Worm (Caenorhabditis elegans) whole organism, late embryonic: ENCODE data around the gene fbxa-202.

Experiments used
- F13H6.1 ChIP-seq: sonication (generic microtip); optimal IDR thresholded peaks from 2 replicates; lab custom pipeline; 2016; ENCODE audit warnings: missing genetic modification characterization, missing compliant biosample characterization
- K02D7.2 ChIP-seq: sonication (generic microtip); optimal IDR thresholded peaks from 2 replicates; lab custom pipeline; 2017; ENCODE audit warnings: mild to moderate bottlenecking, missing genetic modification characterization, missing compliant biosample characterization
- ceh-18 ChIP-seq: sonication (generic microtip); optimal IDR thresholded peaks from 2 replicates; lab custom pipeline; 2016; ENCODE audit warnings: missing genetic modification characterization, missing compliant biosample characterization
- ceh-24 ChIP-seq: sonication (generic microtip); optimal IDR thresholded peaks from 2 replicates; lab custom pipeline; 2016; ENCODE audit warnings: mild to moderate bottlenecking, missing genetic modification characterization, missing compliant biosample characterization
- ceh-30 ChIP-seq: fragments of 150-350 bp; optimal IDR thresholded peaks from 2 replicates; lab custom pipeline; 2014; ENCODE audit warnings: missing biosample characterization, missing genetic modification characterization
- ceh-31 ChIP-seq: sonication (generic microtip); optimal IDR thresholded peaks from 2 replicates; lab custom pipeline; 2016; ENCODE audit warnings: missing genetic modification characterization, missing compliant biosample characterization
- ceh-34 ChIP-seq: sonication (generic microtip); optimal IDR thresholded peaks from 2 replicates; lab custom pipeline; 2016; ENCODE audit warnings: mild to moderate bottlenecking, missing genetic modification characterization, missing compliant biosample characterization
- ceh-45 ChIP-seq: fragments of 200-800 bp; sonication (Bioruptor generic); IDR thresholded peaks from 2 replicates; pipeline ENCODE4 v1.3.6; 2022; ENCODE audit warnings: missing genetic modification reagents, missing genetic modification characterization, missing compliant biosample characterization
- elt-2 ChIP-seq: sonication (generic microtip); optimal IDR thresholded peaks from 2 replicates; lab custom pipeline; 2016; ENCODE audit warnings: missing genetic modification reagents, missing genetic modification characterization, missing compliant biosample characterization
- ets-4 ChIP-seq: sonication (generic microtip); optimal IDR thresholded peaks from 2 replicates; lab custom pipeline; 2016; ENCODE audit warnings: missing genetic modification characterization, missing compliant biosample characterization
- eyg-1 ChIP-seq: sonication (generic microtip); optimal IDR thresholded peaks from 2 replicates; lab custom pipeline; 2016; ENCODE audit warnings: missing genotype, missing genetic modification characterization, missing compliant biosample characterization
- fax-1 ChIP-seq: sonication (generic microtip); optimal IDR thresholded peaks from 2 replicates; lab custom pipeline; 2016; ENCODE audit warnings: missing genotype, missing genetic modification characterization, missing compliant biosample characterization
- fkh-6 ChIP-seq: sonication (generic microtip); optimal IDR thresholded peaks from 2 replicates; lab custom pipeline; 2016; ENCODE audit warnings: missing genetic modification characterization, missing compliant biosample characterization
- gmeb-2 ChIP-seq: sonication (generic microtip); optimal IDR thresholded peaks from 2 replicates; lab custom pipeline; 2016; ENCODE audit warnings: missing genetic modification characterization, inconsistent platforms, missing compliant biosample characterization
- hlh-30 ChIP-seq: sonication (generic microtip); optimal IDR thresholded peaks from 2 replicates; lab custom pipeline; 2017; ENCODE audit warnings: antibody characterized with exemption, missing genetic modification characterization, missing compliant biosample characterization; ENCODE audit not compliant: insufficient read depth
- hlh-6 ChIP-seq: sonication (generic microtip); optimal IDR thresholded peaks from 2 replicates; lab custom pipeline; 2016; ENCODE audit warnings: missing genotype, missing genetic modification characterization, missing compliant biosample characterization
- lim-6 ChIP-seq: sonication (generic microtip); optimal IDR thresholded peaks from 2 replicates; lab custom pipeline; 2016; ENCODE audit warnings: missing genetic modification characterization, missing compliant biosample characterization
- lin-11 ChIP-seq: fragments of 200-800 bp; sonication (Bioruptor generic); optimal IDR thresholded peaks from 2 replicates; lab custom pipeline; 2018; ENCODE audit warnings: mild to moderate bottlenecking, missing genetic modification characterization, missing compliant biosample characterization
- madf-2 ChIP-seq: sonication (generic microtip); optimal IDR thresholded peaks from 2 replicates; lab custom pipeline; 2017; ENCODE audit warnings: missing genetic modification characterization, missing compliant biosample characterization
- nhr-11 ChIP-seq: fragments of 150-350 bp; optimal IDR thresholded peaks from 2 replicates; lab custom pipeline; 2014; ENCODE audit warnings: missing biosample characterization, missing genetic modification characterization
- nhr-232 ChIP-seq: sonication (generic microtip); optimal IDR thresholded peaks from 2 replicates; lab custom pipeline; 2016; ENCODE audit warnings: missing genetic modification characterization, missing compliant biosample characterization
- pag-3 ChIP-seq: sonication (generic microtip); optimal IDR thresholded peaks from 2 replicates; lab custom pipeline; 2016; ENCODE audit warnings: missing compliant biosample characterization, missing genetic modification characterization, borderline replicate concordance
- pha-2 ChIP-seq: sonication (generic microtip); optimal IDR thresholded peaks from 2 replicates; lab custom pipeline; 2017; ENCODE audit warnings: mild to moderate bottlenecking, missing genetic modification characterization, missing compliant biosample characterization
- rnt-1 ChIP-seq: sonication (generic microtip); optimal IDR thresholded peaks from 2 replicates; lab custom pipeline; 2016; ENCODE audit warnings: missing genetic modification characterization, missing compliant biosample characterization
- sdc-2 ChIP-seq: sonication (generic microtip); optimal IDR thresholded peaks from 2 replicates; lab custom pipeline; 2016; ENCODE audit warnings: missing genotype, missing genetic modification characterization, missing compliant biosample characterization
- sox-2 ChIP-seq: fragments of 200-800 bp; sonication (Bioruptor generic); IDR thresholded peaks from 2 replicates; pipeline ENCODE4 v1.3.6; 2022; ENCODE audit warnings: missing genetic modification reagents, missing genetic modification characterization, missing compliant biosample characterization
- tbx-2 ChIP-seq: sonication (generic microtip); optimal IDR thresholded peaks from 2 replicates; lab custom pipeline; 2016; ENCODE audit warnings: missing genetic modification characterization, missing compliant biosample characterization
- tbx-7 ChIP-seq: sonication (generic microtip); optimal IDR thresholded peaks from 2 replicates; lab custom pipeline; 2016; ENCODE audit warnings: missing genotype, missing genetic modification characterization, missing compliant biosample characterization
- unc-3 ChIP-seq, 2 experiments: fragments of 200-800 bp in 1 of 2; sonication (Bioruptor generic) in 1 of 2; sonication (generic microtip) in 1 of 2; conservative IDR thresholded peaks in 1 of 2; optimal IDR thresholded peaks in 1 of 2; 2 replicates each; pipeline versions ENCODE4 v1.3.6 to Lab custom; 2016 to 2022; ENCODE audit warnings: missing compliant biosample characterization in 2 of 2, missing genetic modification characterization in 2 of 2, missing genetic modification reagents in 1 of 2
- unc-55 ChIP-seq: sonication (generic microtip); optimal IDR thresholded peaks from 2 replicates; lab custom pipeline; 2017; ENCODE audit warnings: missing biosample characterization, missing genetic modification reagents, missing genetic modification characterization
- ztf-16 ChIP-seq: sonication (generic microtip); optimal IDR thresholded peaks from 2 replicates; lab custom pipeline; 2017; ENCODE audit warnings: missing genetic modification characterization, missing compliant biosample characterization

fbxa-202 gene

ce11 chrV:6342502-6342901, 15.4 kb downstream of the fbxa-202 start (continued):
- TF ChIP-seq ztf-16 (tag; lab: Kevin White, UChicago) (no peak), madf-2 (tag; lab: Kevin White, UChicago) (no peak), elt-2 (tag; lab: Kevin White, UChicago) (no peak), unc-3 (GFP tag; conservative IDR thresholded peaks at IDR 0.05; lab: Robert Waterston, UW) (no peak), unc-3 (tag; optimal IDR thresholded peaks at IDR 0.05; lab: Kevin White, UChicago) (no peak), lim-6 (tag; lab: Kevin White, UChicago) (no peak), fkh-6 (tag; lab: Kevin White, UChicago) (no peak), gmeb-2 (tag; lab: Kevin White, UChicago) (no peak), hlh-6 (tag; lab: Kevin White, UChicago) (no peak)

ce11 chrV:6344531-6345171, 17.6 kb downstream of the fbxa-202 start:
- TF ChIP-seq ceh-31 (tag; lab: Kevin White, UChicago) (no peak), ceh-45 (no peak), ceh-18 (tag; lab: Kevin White, UChicago) (peak; percentile 21), fkh-6 (tag; lab: Kevin White, UChicago) (no peak), ets-4 (tag; lab: Kevin White, UChicago) (no peak), F13H6.1 (tag; lab: Kevin White, UChicago) (peak; percentile 48), tbx-7 (tag; lab: Kevin White, UChicago) (no peak), eyg-1 (no peak)

ce11 chrV:6346043-6346618, 19.1 kb downstream of the fbxa-202 start:
- TF ChIP-seq ceh-18 (tag; lab: Kevin White, UChicago) (peak; percentile 66), eyg-1 (no peak), tbx-7 (tag; lab: Kevin White, UChicago) (no peak), ceh-34 (tag; lab: Kevin White, UChicago) (peak; percentile 67), tbx-2 (peak; percentile 13), F13H6.1 (tag; lab: Kevin White, UChicago) (peak; percentile 29), unc-55 (no peak), pha-2 (no peak), sox-2 (GFP tag; lab: Robert Waterston, UW) (no peak), nhr-232 (tag; lab: Kevin White, UChicago) (no peak), hlh-30 (tag; lab: Kevin White, UChicago) (no peak)

ce11 chrV:6346906-6347305, 19.8 kb downstream of the fbxa-202 start:
- TF ChIP-seq ceh-24 (tag; lab: Kevin White, UChicago) (no peak), K02D7.2 (no peak), nhr-11 (tag; lab: Kevin White, UChicago) (no peak), lim-6 (tag; lab: Kevin White, UChicago) (no peak), pha-2 (no peak), ceh-30 (tag; lab: Kevin White, UChicago) (no peak), sdc-2 (tag; lab: Kevin White, UChicago) (no peak), lin-11 (no peak), unc-3 (GFP tag; conservative IDR thresholded peaks at IDR 0.05; lab: Robert Waterston, UW) (no peak), unc-3 (tag; optimal IDR thresholded peaks at IDR 0.05; lab: Kevin White, UChicago) (no peak)

ce11 chrV:6348133-6348532, 21.1 kb downstream of the fbxa-202 start:
- TF ChIP-seq rnt-1 (peak; percentile 6), F13H6.1 (tag; lab: Kevin White, UChicago) (peak; percentile 43), hlh-30 (tag; lab: Kevin White, UChicago) (peak; percentile 53), fax-1 (tag; lab: Kevin White, UChicago) (no peak), pag-3 (tag; lab: Kevin White, UChicago) (no peak)
